Fruit fly (Drosophila melanogaster): ENCODE results near the gene ppk18.

Gene ppk18

dm6 chr2L:9779147-9779546, 8.4 kb upstream of the ppk18 start (continued):
- no peak for TF ChIP-seq Lpt (GFP tag; optimal IDR thresholded peaks at IDR 0.05)
- no peak for TF ChIP-seq croc (GFP tag; conservative IDR thresholded peaks at IDR 0.05)
- no peak for TF ChIP-seq CG31388 (GFP tag; optimal IDR thresholded peaks at IDR 0.05)
- TF ChIP-seq gro (GFP tag; optimal IDR thresholded peaks at IDR 0.05), result no peak
- no peak for TF ChIP-seq CG4730 (GFP tag; IDR thresholded peaks at IDR 0.05)
- no peak for TF ChIP-seq Blimp-1 (GFP tag; optimal IDR thresholded peaks at IDR 0.05)
- TF ChIP-seq CG3407 (GFP tag; optimal IDR thresholded peaks at IDR 0.05), result no peak
- no peak for TF ChIP-seq p53 (GFP tag; optimal IDR thresholded peaks at IDR 0.05)
- TF ChIP-seq Atf3 (GFP tag; optimal IDR thresholded peaks at IDR 0.05), result no peak
- TF ChIP-seq pan (optimal IDR thresholded peaks at IDR 0.05), result no peak
- TF ChIP-seq pan (GFP tag; optimal IDR thresholded peaks at IDR 0.05 in 1 of 2, IDR thresholded peaks at IDR 0.05 in 1 of 2), result peak in 1 of 2 experiments; percentile 38
- TF ChIP-seq Taf1 (GFP tag; IDR thresholded peaks at IDR 0.05), result no peak
- TF ChIP-seq CG3281 (GFP tag; optimal IDR thresholded peaks at IDR 0.05), result peak; percentile 44
- peak; percentile 35 for TF ChIP-seq CG13424 (tag; optimal IDR thresholded peaks at IDR 0.05)
- TF ChIP-seq tio (GFP tag; optimal IDR thresholded peaks at IDR 0.05), result peak; percentile 8
- peak; percentile 48; the same call in 2 of the 3 replicates for TF ChIP-seq row (GFP tag; IDR thresholded peaks at IDR 0.05)
- peak; percentile 30 for TF ChIP-seq CG10543 (GFP tag; optimal IDR thresholded peaks at IDR 0.05)
- no peak for TF ChIP-seq Ssrp (tag; optimal IDR thresholded peaks at IDR 0.05)
- TF ChIP-seq Bteb2 (GFP tag; optimal IDR thresholded peaks at IDR 0.05), result no peak
- no peak for TF ChIP-seq CG10979 (tag; optimal IDR thresholded peaks at IDR 0.05)
- TF ChIP-seq CG9797 (GFP tag; optimal IDR thresholded peaks at IDR 0.05), result no peak
- TF ChIP-seq CG2712 (tag; optimal IDR thresholded peaks at IDR 0.05), result no peak
- no peak for TF ChIP-seq CG15696 (tag; optimal IDR thresholded peaks at IDR 0.05)
- no peak for TF ChIP-seq Usf (GFP tag; optimal IDR thresholded peaks at IDR 0.05)
- no peak for TF ChIP-seq Ravus (GFP tag; IDR thresholded peaks at IDR 0.05)
- no peak for TF ChIP-seq ato (GFP tag; IDR thresholded peaks at IDR 0.05; ENCODE audit: partially characterized antibody)
- no peak for TF ChIP-seq CG7963 (GFP tag; IDR thresholded peaks at IDR 0.05; ENCODE audit: partially characterized antibody)
- TF ChIP-seq Hmx (GFP tag; optimal IDR thresholded peaks at IDR 0.05), result no peak
- no peak for TF ChIP-seq nau (GFP tag; optimal IDR thresholded peaks at IDR 0.05)
- TF ChIP-seq Drgx (GFP tag; IDR thresholded peaks at IDR 0.05), result 0 out of 2 replicates have a peak, but pooled peaks have one; percentile 12
- TF ChIP-seq PHDP (tag; optimal IDR thresholded peaks at IDR 0.05), result peak; percentile 43
- no peak for TF ChIP-seq Hey (tag; optimal IDR thresholded peaks at IDR 0.05)
- no peak for TF ChIP-seq CG7357 (GFP tag; IDR thresholded peaks at IDR 0.05)
- peak; percentile 27 for TF ChIP-seq Meics (GFP tag; optimal IDR thresholded peaks at IDR 0.05)
- TF ChIP-seq Ets65A (GFP tag), result peak; percentile 83
- TF ChIP-seq CG6683 (GFP tag; optimal IDR thresholded peaks at IDR 0.05), result no peak
- no peak for TF ChIP-seq CG10462 (GFP tag; optimal IDR thresholded peaks at IDR 0.05)
- TF ChIP-seq Dp (GFP tag; optimal IDR thresholded peaks at IDR 0.05), result no peak
- TF ChIP-seq jigr1 (GFP tag; IDR thresholded peaks at IDR 0.05), result no peak
- TF ChIP-seq HLH54F (GFP tag; optimal IDR thresholded peaks at IDR 0.05), result peak; percentile 15
- no peak for TF ChIP-seq sisA (GFP tag; IDR thresholded peaks at IDR 0.05)
- TF ChIP-seq luna (GFP tag; optimal IDR thresholded peaks at IDR 0.05), result no peak
- TF ChIP-seq CG8924 (tag; optimal IDR thresholded peaks at IDR 0.05), result peak; percentile 25
- TF ChIP-seq CG6689 (GFP tag; IDR thresholded peaks at IDR 0.05), result no peak
- peak; percentile 9 for TF ChIP-seq CG13775 (GFP tag; optimal IDR thresholded peaks at IDR 0.05)
- TF ChIP-seq CG4282 (GFP tag; optimal IDR thresholded peaks at IDR 0.05), result no peak
- peak; percentile 30 for TF ChIP-seq CG7786 (GFP tag; optimal IDR thresholded peaks at IDR 0.05)
- TF ChIP-seq CG8290 (GFP tag; optimal IDR thresholded peaks at IDR 0.05), result no peak
- TF ChIP-seq CG8290 (tag; optimal IDR thresholded peaks at IDR 0.05), result peak in 1 of 2 experiments; percentile 43
- no peak for TF ChIP-seq CG2199 (GFP tag; IDR thresholded peaks at IDR 0.05)
- peak; percentile 14 for TF ChIP-seq CG1233 (GFP tag; optimal IDR thresholded peaks at IDR 0.05)
- no peak for TF ChIP-seq CG7987 (GFP tag; optimal IDR thresholded peaks at IDR 0.05)
- TF ChIP-seq slou (GFP tag; optimal IDR thresholded peaks at IDR 0.05), result no peak
